Worm (Caenorhabditis elegans): ENCODE results near the gene itr-1.

The itr-1 gene

ce11 chrIV:7728402-7728963, 53.5 kb downstream of the itr-1 start, which contains the start of gene sucg-1:
Gene sucg-1, plus strand, starts transcription at chrIV:7728913.
- peak; percentile 50 for TF ChIP-seq unc-55 (GFP tag; optimal IDR thresholded peaks at IDR 0.05)
- TF ChIP-seq elt-3 (tag; optimal IDR thresholded peaks at IDR 0.05): no peak

ce11 chrIV:7731960-7732359, 57.0 kb downstream of the itr-1 start, which contains the start of the genes C50F7.9 and C50F7.3:
Gene C50F7.9, minus strand, starts transcription at chrIV:7732060.
Gene C50F7.3, plus strand, starts transcription at chrIV:7732329.
- TF ChIP-seq sem-4 (tag; optimal IDR thresholded peaks at IDR 0.05) (no peak), lin-11 (tag; optimal IDR thresholded peaks at IDR 0.05) (no peak), crh-2 (tag; optimal IDR thresholded peaks at IDR 0.05) (no peak), dmd-4 (tag; optimal IDR thresholded peaks at IDR 0.05) (no peak), Y55F3AM.14 (GFP tag; optimal IDR thresholded peaks at IDR 0.05) (no peak), sma-9 (GFP tag; optimal IDR thresholded peaks at IDR 0.05) (no peak), sma-9 (tag; optimal IDR thresholded peaks at IDR 0.05) (no peak)

ce11 chrIV:7734173-7734572, 59.2 kb downstream of the itr-1 start:
- TF ChIP-seq nhr-23 (tag; optimal IDR thresholded peaks at IDR 0.05) (no peak), peb-1 (tag; optimal IDR thresholded peaks at IDR 0.05) (no peak)

DNA sequence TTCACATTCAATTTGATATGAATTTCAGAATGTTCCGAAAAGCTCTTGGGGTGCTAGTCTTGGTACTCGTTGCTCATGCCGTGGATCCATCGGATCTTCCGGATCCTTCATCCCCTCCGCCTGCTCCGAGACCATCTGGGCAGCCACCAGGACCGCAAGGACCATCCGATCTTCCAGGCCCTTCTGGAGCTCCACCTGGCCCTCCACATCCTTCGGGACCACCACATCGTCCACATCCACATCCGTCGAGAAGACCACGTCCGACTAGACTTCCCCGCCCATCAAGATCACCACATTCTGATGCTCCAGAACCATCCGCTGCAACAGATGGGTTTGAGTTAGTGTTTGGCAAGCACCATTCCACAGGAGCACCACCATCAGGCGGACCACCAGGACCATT, 59.6 kb downstream of the itr-1 start, which contains the start of gene clx-1:
TSS of gene clx-1 (plus strand) at position 30 of the 400 bp plus-strand sequence.
- no peak for TF ChIP-seq ztf-4 (tag; optimal IDR thresholded peaks at IDR 0.05)

DNA sequence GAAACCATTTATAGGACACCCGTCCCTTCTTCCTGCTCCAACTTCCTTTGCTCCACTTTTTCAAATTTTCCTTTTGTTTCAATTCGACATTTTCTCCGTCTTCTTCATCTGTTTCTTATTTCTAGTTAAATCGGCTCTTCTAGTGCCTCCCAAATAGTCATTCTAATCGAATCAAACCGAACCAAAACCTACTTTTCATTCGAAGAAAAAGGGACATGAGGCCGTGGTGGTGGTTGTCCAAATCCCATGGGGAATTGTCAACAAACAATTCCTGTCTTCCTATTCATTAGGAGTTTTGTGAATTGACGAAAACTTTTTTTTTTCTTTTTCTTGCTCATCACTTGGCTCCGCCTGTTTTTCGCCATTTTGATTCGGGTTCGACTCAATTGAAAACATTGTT, 61.6 kb downstream of the itr-1 start:
- TF ChIP-seq nhr-237 (tag; optimal IDR thresholded peaks at IDR 0.05) (no peak), fos-1 (tag; optimal IDR thresholded peaks at IDR 0.05) (no peak), ztf-1 (GFP tag; conservative IDR thresholded peaks at IDR 0.05) (no peak), dmd-4 (tag; optimal IDR thresholded peaks at IDR 0.05) (no peak), aly-2 (tag; optimal IDR thresholded peaks at IDR 0.05) (no peak), C34F6.9 (tag; optimal IDR thresholded peaks at IDR 0.05) (no peak), mdl-1 (tag; optimal IDR thresholded peaks at IDR 0.05) (no peak), sma-3 (GFP tag; optimal IDR thresholded peaks at IDR 0.05) (no peak), R02D3.7 (tag; optimal IDR thresholded peaks at IDR 0.05) (no peak), mbf-1 (tag; optimal IDR thresholded peaks at IDR 0.05) (no peak), crh-2 (tag; optimal IDR thresholded peaks at IDR 0.05) (no peak), mab-5 (tag; optimal IDR thresholded peaks at IDR 0.05) (no peak), nhr-6 (tag; optimal IDR thresholded peaks at IDR 0.05) (no peak), nhr-10 (tag; optimal IDR thresholded peaks at IDR 0.05) (no peak)

- TF ChIP-seq mbf-1 (tag; optimal IDR thresholded peaks at IDR 0.05): no peak
- no peak for TF ChIP-seq mdl-1 (tag; optimal IDR thresholded peaks at IDR 0.05)
- no peak for TF ChIP-seq sma-9 (GFP tag; optimal IDR thresholded peaks at IDR 0.05)
- no peak for TF ChIP-seq sma-9 (tag; optimal IDR thresholded peaks at IDR 0.05)
- no peak for TF ChIP-seq elt-3 (tag; optimal IDR thresholded peaks at IDR 0.05)
- TF ChIP-seq ZK546.5 (tag; optimal IDR thresholded peaks at IDR 0.05): no peak
- no peak for TF ChIP-seq peb-1 (tag; optimal IDR thresholded peaks at IDR 0.05)
- TF ChIP-seq elt-1 (tag; optimal IDR thresholded peaks at IDR 0.05): no peak
- no peak for TF ChIP-seq unc-62 (GFP tag; optimal IDR thresholded peaks at IDR 0.05)
- no peak for TF ChIP-seq nhr-6 (tag; optimal IDR thresholded peaks at IDR 0.05)
These were observed 68.6 kb downstream of the itr-1 start, which contains the start of gene npr-35 for ce11 chrIV:7743539-7743938. Gene npr-35, plus strand, starts transcription at chrIV:7743839.
